Worm (Caenorhabditis elegans) whole organism, young adult: ENCODE measurements around the gene nspe-4.

ENCODE experiments used
- ama-1 ChIP-seq, 3 experiments: fragments of 150-350 bp in 1 of 3; sonication (generic microtip) in 2 of 3; optimal IDR thresholded peaks; 2 replicates each; lab custom pipeline; 2014 to 2018; ENCODE audit warnings: missing biosample characterization in 2 of 3, missing genetic modification characterization in 2 of 3, missing genetic modification reagents in 2 of 3
- egl-18 ChIP-seq: fragments of 200-800 bp; sonication (Bioruptor generic); IDR thresholded peaks from 2 replicates; pipeline ENCODE4 v1.3.6; 2022; ENCODE audit warnings: missing genetic modification reagents, missing genetic modification characterization, missing compliant biosample characterization
- egrh-3 ChIP-seq: fragments of 200-800 bp; sonication (Bioruptor generic); IDR thresholded peaks from 2 replicates; pipeline ENCODE4 v1.3.6; 2022; ENCODE audit warnings: missing genetic modification reagents, missing genetic modification characterization, missing compliant biosample characterization
- nfya-2 ChIP-seq: fragments of 200-800 bp; sonication (Bioruptor generic); IDR thresholded peaks from 2 replicates; pipeline ENCODE4 v1.3.6; 2022; ENCODE audit warnings: missing genetic modification reagents, missing genetic modification characterization, missing compliant biosample characterization
- pbrm-1 ChIP-seq: fragments of 200-800 bp; sonication (Bioruptor generic); IDR thresholded peaks from 2 replicates; pipeline ENCODE4 v1.3.6; 2022; ENCODE audit warnings: missing genetic modification reagents, missing genetic modification characterization, missing compliant biosample characterization
- zfh-2 ChIP-seq: fragments of 200-800 bp; sonication (Bioruptor generic); conservative IDR thresholded peaks from 2 replicates; pipeline ENCODE4 v1.3.6; 2022; ENCODE audit warnings: missing genetic modification reagents, missing genetic modification characterization, missing compliant biosample characterization

- TF ChIP-seq egrh-3 (GFP tag; lab: Robert Waterston, UW) (no peak), ama-1 (optimal IDR thresholded peaks at IDR 0.05; lab: Kevin White, UChicago) (no peak), ama-1 (GFP tag; optimal IDR thresholded peaks at IDR 0.05; lab: Kevin White, UChicago) (no peak), pbrm-1 (GFP tag; lab: Robert Waterston, UW) (no peak), egl-18 (GFP tag; lab: Robert Waterston, UW) (no peak), nfya-2 (GFP tag; lab: Robert Waterston, UW) (no peak), zfh-2 (GFP tag; lab: Robert Waterston, UW) (no peak)
Measured at ce11 chrII:12655816-12656215, 43.5 kb downstream of the nspe-4 start.
